Worm (Caenorhabditis elegans): ENCODE results near the gene srt-39.

ce11 chrV:12517148-12517547 lies 32.5 kb downstream of the srt-39 start, which contains the start of gene cal-1:
- TF ChIP-seq ztf-23 (GFP tag; IDR thresholded peaks at IDR 0.05) (no peak), med-1 (GFP tag; optimal IDR thresholded peaks at IDR 0.05; ENCODE audit: insufficient read depth) (no peak)
